Fruit fly (Drosophila melanogaster) whole organism, embryonic: ENCODE data around the gene Agpat1.

ENCODE experiments used
- Atf6 ChIP-seq: fragments of 200-800 bp; sonication (Bioruptor generic); IDR thresholded peaks from 2 replicates; pipeline ENCODE4 v1.3.6; 2022; ENCODE audit warnings: missing biosample characterization, missing genetic modification characterization
- BEAF-32 ChIP-seq: fragments of 200-800 bp; sonication (Bioruptor generic); optimal IDR thresholded peaks from 3 replicates; lab custom pipeline; 2017; ENCODE audit warnings: missing biosample characterization, missing genetic modification characterization, mild to moderate bottlenecking, moderate library complexity, missing genetic modification reagents
- CG10543 ChIP-seq: fragments of 200-800 bp; sonication (Bioruptor generic); optimal IDR thresholded peaks from 3 replicates; lab custom pipeline; 2017; ENCODE audit warnings: missing biosample characterization, mild to moderate bottlenecking, missing genetic modification characterization, moderate library complexity
- CG10654 ChIP-seq: fragments of 200-800 bp; sonication (Bioruptor generic); optimal IDR thresholded peaks from 2 replicates; lab custom pipeline; 2016; ENCODE audit warnings: missing biosample characterization, missing genetic modification characterization
- CG11504 ChIP-seq: fragments of 200-800 bp; sonication (Bioruptor generic); optimal IDR thresholded peaks from 3 replicates; lab custom pipeline; 2019; ENCODE audit warnings: missing biosample characterization, mild to moderate bottlenecking, missing genetic modification characterization, moderate library complexity
- CG14860 ChIP-seq: fragments of 200-800 bp; sonication (Bioruptor generic); IDR thresholded peaks from 3 replicates; pipeline ENCODE4 v1.3.6; 2022; ENCODE audit warnings: missing biosample characterization, missing genetic modification characterization; ENCODE audit not compliant: partially characterized antibody
- CG1602 ChIP-seq: fragments of 200-800 bp; sonication (Bioruptor generic); optimal IDR thresholded peaks from 3 replicates; lab custom pipeline; 2016; ENCODE audit warnings: missing biosample characterization, missing genetic modification characterization
- CG32772 ChIP-seq: fragments of 200-800 bp; sonication (Bioruptor generic); IDR thresholded peaks from 2 replicates; pipeline ENCODE4 v1.3.6; 2022; ENCODE audit warnings: missing biosample characterization, missing genetic modification characterization
- CG34376 ChIP-seq: fragments of 200-800 bp; sonication (Bioruptor generic); optimal IDR thresholded peaks from 2 replicates; lab custom pipeline; 2018; ENCODE audit warnings: missing biosample characterization, mild to moderate bottlenecking, missing genetic modification characterization
- CG6765 ChIP-seq: fragments of 200-800 bp; sonication (Bioruptor generic); optimal IDR thresholded peaks from 3 replicates; lab custom pipeline; 2017; ENCODE audit warnings: missing biosample characterization, mild to moderate bottlenecking, missing genetic modification characterization
- CG7786 ChIP-seq: fragments of 200-800 bp; sonication (Bioruptor generic); optimal IDR thresholded peaks from 2 replicates; lab custom pipeline; 2016; ENCODE audit warnings: missing biosample characterization, missing genetic modification characterization
- CG7839 ChIP-seq: fragments of 200-800 bp; sonication (Bioruptor generic); optimal IDR thresholded peaks from 3 replicates; lab custom pipeline; 2018; ENCODE audit warnings: missing biosample characterization, mild to moderate bottlenecking, missing genetic modification characterization, moderate library complexity
- CG7987 ChIP-seq: fragments of 200-800 bp; sonication (Bioruptor generic); optimal IDR thresholded peaks from 2 replicates; lab custom pipeline; 2018; ENCODE audit warnings: missing biosample characterization, mild to moderate bottlenecking, missing genetic modification characterization, moderate library complexity
- CG8290 ChIP-seq, 3 experiments: fragments of 200-800 bp; sonication (Bioruptor generic); optimal IDR thresholded peaks; 2 replicates each; lab custom pipeline; 2016 to 2019; ENCODE audit warnings: missing biosample characterization in 3 of 3, missing genetic modification characterization in 3 of 3, mild to moderate bottlenecking in 2 of 3, moderate library complexity in 1 of 3
- CG9215 ChIP-seq: fragments of 200-800 bp; sonication (Bioruptor generic); IDR thresholded peaks from 2 replicates; pipeline ENCODE4 v1.3.6; 2022; ENCODE audit warnings: missing biosample characterization, missing genetic modification characterization
- Dbx ChIP-seq: fragments of 200-800 bp; sonication (Bioruptor generic); IDR thresholded peaks from 3 replicates; pipeline ENCODE4 v1.3.6; 2022; ENCODE audit warnings: missing biosample characterization, missing genetic modification characterization
- HHEX ChIP-seq: fragments of 200-800 bp; sonication (Bioruptor generic); optimal IDR thresholded peaks from 3 replicates; lab custom pipeline; 2017; ENCODE audit warnings: missing biosample characterization, mild to moderate bottlenecking, missing genetic modification characterization, missing genetic modification reagents
- HmgD ChIP-seq: fragments of 200-800 bp; sonication (Bioruptor generic); optimal IDR thresholded peaks from 3 replicates; lab custom pipeline; 2016; ENCODE audit warnings: missing biosample characterization, missing genetic modification characterization
- Hmr ChIP-seq: fragments of 200-800 bp; sonication (Bioruptor generic); optimal IDR thresholded peaks from 3 replicates; lab custom pipeline; 2017; ENCODE audit warnings: mild to moderate bottlenecking, missing biosample characterization, missing genetic modification reagents, missing genetic modification characterization
- Lpt ChIP-seq: fragments of >200 bp; optimal IDR thresholded peaks from 2 replicates; lab custom pipeline; 2018; ENCODE audit warnings: missing biosample characterization, missing genetic modification characterization
- Xrp1 ChIP-seq: fragments of 200-800 bp; sonication (Bioruptor generic); IDR thresholded peaks from 2 replicates; pipeline ENCODE4 v1.3.6; 2022; ENCODE audit warnings: missing biosample characterization, missing genetic modification characterization
- btn ChIP-seq: fragments of 200-800 bp; sonication (Bioruptor generic); optimal IDR thresholded peaks from 2 replicates; lab custom pipeline; 2016; ENCODE audit warnings: missing biosample characterization, missing genetic modification characterization
- cad ChIP-seq: fragments of >200 bp; optimal IDR thresholded peaks from 2 replicates; lab custom pipeline; 2017; ENCODE audit warnings: missing biosample characterization, missing genetic modification characterization
- cg ChIP-seq: fragments of 200-800 bp; sonication (Bioruptor generic); optimal IDR thresholded peaks from 3 replicates; lab custom pipeline; 2019; ENCODE audit warnings: missing biosample characterization, mild to moderate bottlenecking, missing genetic modification characterization, moderate library complexity
- chinmo ChIP-seq: fragments of 200-800 bp; sonication (Bioruptor generic); IDR thresholded peaks from 4 replicates; pipeline ENCODE4 v1.3.6; 2022; ENCODE audit warnings: missing biosample characterization, missing genetic modification characterization; ENCODE audit not compliant: partially characterized antibody
- chm ChIP-seq: fragments of 200-800 bp; sonication (Bioruptor generic); IDR thresholded peaks from 2 replicates; pipeline ENCODE4 v1.3.6; 2022; ENCODE audit warnings: missing biosample characterization, missing genetic modification characterization
- chn ChIP-seq: fragments of 200-800 bp; sonication (Bioruptor generic); optimal IDR thresholded peaks from 2 replicates; lab custom pipeline; 2016; ENCODE audit warnings: missing biosample characterization, missing genetic modification characterization
- ci ChIP-seq: fragments of 200-800 bp; sonication (Bioruptor generic); IDR thresholded peaks from 3 replicates; pipeline ENCODE4 v1.3.6; 2022; ENCODE audit warnings: missing biosample characterization, missing genetic modification characterization
- dmrt11E ChIP-seq: fragments of 200-800 bp; sonication (Bioruptor generic); optimal IDR thresholded peaks from 3 replicates; lab custom pipeline; 2018; ENCODE audit warnings: missing biosample characterization, mild to moderate bottlenecking, missing genetic modification characterization, moderate library complexity
- exex ChIP-seq: fragments of 200-800 bp; sonication (Bioruptor generic); optimal IDR thresholded peaks from 4 replicates; lab custom pipeline; 2018; ENCODE audit warnings: missing biosample characterization, mild to moderate bottlenecking, missing genetic modification characterization, moderate library complexity
- jumu ChIP-seq: fragments of 200-800 bp; sonication (Bioruptor generic); optimal IDR thresholded peaks from 3 replicates; lab custom pipeline; 2016; ENCODE audit warnings: missing biosample characterization, missing genetic modification characterization
- lbe ChIP-seq: fragments of 200-800 bp; sonication (Bioruptor generic); optimal IDR thresholded peaks from 2 replicates; lab custom pipeline; 2016; ENCODE audit warnings: missing biosample characterization, mild to moderate bottlenecking, missing genetic modification characterization
- mld ChIP-seq: fragments of 200-800 bp; sonication (Bioruptor generic); IDR thresholded peaks from 3 replicates; pipeline ENCODE4 v1.3.6; 2022; ENCODE audit warnings: missing biosample characterization, missing genetic modification characterization; ENCODE audit not compliant: partially characterized antibody
- pzg ChIP-seq: fragments of 200-800 bp; sonication (Bioruptor generic); optimal IDR thresholded peaks from 3 replicates; lab custom pipeline; 2018; ENCODE audit warnings: missing biosample characterization, mild to moderate bottlenecking, missing genetic modification characterization, moderate library complexity
- scrt ChIP-seq: fragments of 200-800 bp; sonication (Bioruptor generic); optimal IDR thresholded peaks from 2 replicates; lab custom pipeline; 2018; ENCODE audit warnings: missing biosample characterization, mild to moderate bottlenecking, missing genetic modification characterization, moderate library complexity
- tio ChIP-seq: fragments of 200-800 bp; sonication (Bioruptor generic); optimal IDR thresholded peaks from 2 replicates; lab custom pipeline; 2017; ENCODE audit warnings: missing biosample characterization, missing genetic modification characterization, inconsistent platforms
- twi ChIP-seq: fragments of 200-800 bp; optimal IDR thresholded peaks from 2 replicates; lab custom pipeline; 2019; ENCODE audit warnings: missing biosample characterization, mild to moderate bottlenecking, missing genetic modification characterization, moderate library complexity
- unpg ChIP-seq: fragments of 200-800 bp; sonication (Bioruptor generic); optimal IDR thresholded peaks from 3 replicates; lab custom pipeline; 2018; ENCODE audit warnings: missing biosample characterization, mild to moderate bottlenecking, missing genetic modification characterization, moderate library complexity
- zfh2 ChIP-seq: fragments of 200-800 bp; sonication (Bioruptor generic); optimal IDR thresholded peaks from 2 replicates; lab custom pipeline; 2016; ENCODE audit warnings: missing biosample characterization, missing genetic modification characterization

Agpat1 gene

dm6 chrX:12723332-12723731, 41.7 kb upstream of the Agpat1 start (continued):
- TF ChIP-seq cad = no peak
- no peak for TF ChIP-seq CG9215 (GFP tag; lab: Robert Waterston, UW)
- peak; percentile 31 for TF ChIP-seq scrt (GFP tag; lab: Kevin White, UChicago)
- no peak for TF ChIP-seq Lpt (GFP tag; lab: Kevin White, UChicago)
- peak; percentile 90 for TF ChIP-seq exex (tag; lab: Kevin White, UChicago)
- TF ChIP-seq CG34376 (GFP tag; lab: Kevin White, UChicago) = peak; percentile 85
- no peak for TF ChIP-seq twi (tag; lab: Kevin White, UChicago)
- peak; percentile 13 for TF ChIP-seq CG7987 (GFP tag; lab: Kevin White, UChicago)
- no peak for TF ChIP-seq CG11504 (tag; lab: Kevin White, UChicago)
- TF ChIP-seq pzg (GFP tag; lab: Kevin White, UChicago) = no peak
- TF ChIP-seq CG6765 = no peak
- peak; percentile 71 for TF ChIP-seq cg
- no peak for TF ChIP-seq Dbx (GFP tag; lab: Robert Waterston, UW)
- TF ChIP-seq CG14860 = no peak
- peak; percentile 39; the same call in 1 of the 2 replicates for TF ChIP-seq chm (GFP tag; lab: Robert Waterston, UW)
- TF ChIP-seq ci = no peak; the same call in 2 of the 3 replicates
- TF ChIP-seq jumu = no peak
- TF ChIP-seq CG32772 (GFP tag; lab: Robert Waterston, UW) = peak; percentile 23; the same call in 1 of the 2 replicates
- no peak for TF ChIP-seq lbe
- TF ChIP-seq CG8290 (GFP tag; optimal IDR thresholded peaks at IDR 0.05; lab: Kevin White, UChicago) = no peak
- peak in 1 of 2 experiments; percentile 16 for TF ChIP-seq CG8290 (tag; optimal IDR thresholded peaks at IDR 0.05; lab: Kevin White, UChicago)
- no peak for TF ChIP-seq HmgD (GFP tag; lab: Kevin White, UChicago)
- TF ChIP-seq unpg (GFP tag; lab: Kevin White, UChicago) = peak; percentile 3
- TF ChIP-seq Atf6 (GFP tag; lab: Robert Waterston, UW) = peak; percentile 47; the same call in 1 of the 2 replicates
- TF ChIP-seq Hmr (GFP tag; lab: Kevin White, UChicago) = peak; percentile 23
- TF ChIP-seq tio (GFP tag; lab: Kevin White, UChicago) = no peak
- no peak for TF ChIP-seq CG7786 (GFP tag; lab: Kevin White, UChicago)
- TF ChIP-seq dmrt11E (tag; lab: Kevin White, UChicago) = no peak
- TF ChIP-seq zfh2 (GFP tag; lab: Kevin White, UChicago) = no peak
- TF ChIP-seq BEAF-32 (GFP tag; lab: Kevin White, UChicago) = no peak
- TF ChIP-seq CG10654 (GFP tag; lab: Kevin White, UChicago) = no peak
- TF ChIP-seq CG7839 (tag; lab: Kevin White, UChicago) = no peak
- TF ChIP-seq Xrp1 = no peak
- TF ChIP-seq chn (GFP tag; lab: Kevin White, UChicago) = no peak
- no peak for TF ChIP-seq CG1602
- no peak for TF ChIP-seq mld (GFP tag; lab: Robert Waterston, UW)
- TF ChIP-seq CG10543 = peak; percentile 33
- peak; percentile 10 for TF ChIP-seq HHEX (GFP tag; lab: Kevin White, UChicago)
- TF ChIP-seq chinmo (GFP tag; lab: Robert Waterston, UW) = peak; percentile 87; the same call in 2 of the 4 replicates
- no peak for TF ChIP-seq btn (GFP tag; lab: Kevin White, UChicago)
